Worm (Caenorhabditis elegans): Measurements from ENCODE around the gene B0281.4.
"Not testable (repeated sequence)": the region's sequence is repeated elsewhere in the genome, so short reads cannot be mapped to it uniquely, and the experiment has no call there.

Gene B0281.4

DNA sequence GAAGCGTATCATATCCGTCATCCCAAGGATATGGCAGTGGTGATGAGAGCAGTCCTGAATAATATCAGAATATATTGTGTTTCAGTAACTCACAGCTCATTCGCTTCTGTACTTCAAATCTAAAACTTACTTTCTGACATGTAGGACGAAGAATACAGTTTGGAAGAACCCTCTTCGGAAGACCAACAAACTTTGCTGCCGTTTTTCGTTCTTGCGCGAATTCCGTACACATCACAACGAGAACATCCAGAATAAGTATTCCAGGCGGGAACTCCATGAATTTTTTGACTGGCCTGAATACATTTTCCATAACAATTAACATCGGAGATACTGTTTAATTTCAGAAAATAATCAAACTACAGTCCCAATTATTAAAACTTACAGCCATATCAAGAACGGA, 21.2 kb downstream of the B0281.4 start, which contains the start of gene K09F6.15:
K09F6.15 (minus strand) TSS at position 101 of the 400 bp plus-strand sequence.
- no peak for TF ChIP-seq ceh-28 (tag; optimal IDR thresholded peaks at IDR 0.05)
- no peak for TF ChIP-seq dmd-9 (GFP tag; IDR thresholded peaks at IDR 0.05)
- no peak for TF ChIP-seq F37D6.2 (tag; optimal IDR thresholded peaks at IDR 0.05)
- TF ChIP-seq Y48G9A.11 (GFP tag; IDR thresholded peaks at IDR 0.05) = no peak
- no peak for TF ChIP-seq sdz-12 (GFP tag; optimal IDR thresholded peaks at IDR 0.05)
- TF ChIP-seq ceh-82 (tag; optimal IDR thresholded peaks at IDR 0.05) = no peak

DNA sequence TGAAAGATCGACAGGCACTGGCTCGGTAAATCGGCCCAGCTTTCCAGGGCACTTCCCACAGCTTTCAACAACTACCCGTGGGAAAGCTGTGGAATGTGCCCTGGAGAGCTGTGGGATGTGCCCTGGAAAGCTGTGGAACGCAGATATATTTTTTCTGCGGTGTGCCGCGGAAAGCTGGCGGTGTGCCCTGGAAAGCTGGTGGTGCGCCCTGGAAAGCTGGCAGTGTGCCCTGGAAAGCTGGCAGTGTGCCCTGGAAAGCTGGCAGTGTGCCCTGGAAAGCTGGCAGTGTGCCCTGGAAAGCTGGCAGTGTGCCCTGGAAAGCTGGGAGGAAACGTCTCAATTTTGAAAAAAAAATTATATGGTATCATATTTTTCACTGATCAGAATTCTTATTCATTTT, 24.9 kb downstream of the B0281.4 start:
- TF ChIP-seq aha-1 (tag) = peak; percentile 28
- TF ChIP-seq ZK337.2 (GFP tag; IDR thresholded peaks at IDR 0.05) = 0 out of 2 replicates have a peak, but pooled peaks have one; percentile 35
- no peak for TF ChIP-seq ceh-28 (tag; optimal IDR thresholded peaks at IDR 0.05)
- TF ChIP-seq ceh-62 (tag; optimal IDR thresholded peaks at IDR 0.05) = no peak
- TF ChIP-seq daf-8 (GFP tag; IDR thresholded peaks at IDR 0.05) = no peak
- peak; percentile 86 for TF ChIP-seq set-16 (GFP tag; IDR thresholded peaks at IDR 0.05)
- TF ChIP-seq dmd-9 (GFP tag; IDR thresholded peaks at IDR 0.05) = no peak
- TF ChIP-seq egl-43 (GFP tag; IDR thresholded peaks at IDR 0.05) = 0 out of 2 replicates have a peak, but pooled peaks have one; percentile 50
- TF ChIP-seq mxl-3 (GFP tag; optimal IDR thresholded peaks at IDR 0.05) = no peak
- no peak for TF ChIP-seq R02D3.7 (tag; optimal IDR thresholded peaks at IDR 0.05)
- TF ChIP-seq nhr-76 (tag; optimal IDR thresholded peaks at IDR 0.05) = no peak
- no peak for TF ChIP-seq unc-130 (GFP tag; optimal IDR thresholded peaks at IDR 0.05)
- TF ChIP-seq zip-2 (tag; optimal IDR thresholded peaks at IDR 0.05) = no peak
- TF ChIP-seq lir-3 (tag; optimal IDR thresholded peaks at IDR 0.05) = no peak
- no peak for TF ChIP-seq snpc-4 (tag; optimal IDR thresholded peaks at IDR 0.05)
- TF ChIP-seq jun-1 (tag; optimal IDR thresholded peaks at IDR 0.05) = no peak
- no peak for TF ChIP-seq zfp-2 (tag; optimal IDR thresholded peaks at IDR 0.05)

DNA sequence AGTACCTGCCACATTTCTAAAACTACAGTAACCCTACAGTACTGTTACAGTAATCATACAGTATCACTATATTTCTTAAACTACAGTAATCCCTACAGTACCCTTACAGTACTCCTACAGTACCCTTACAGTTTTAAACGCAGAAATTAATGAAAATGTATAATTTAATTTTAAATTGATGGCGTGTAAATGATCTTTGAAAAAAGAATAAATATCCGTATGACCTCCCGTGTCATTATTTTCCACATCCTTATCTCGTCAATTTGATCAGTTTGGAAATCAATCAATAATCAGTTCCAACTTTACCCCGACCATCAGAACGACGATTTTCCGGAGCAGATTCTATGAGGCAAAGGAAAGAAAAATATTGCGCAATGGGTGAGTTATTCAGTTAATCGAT, 43.8 kb downstream of the B0281.4 start, which contains the start of gene K09F6.3:
K09F6.3 (plus strand) TSS at position 301 of the 400 bp plus-strand sequence.
- TF ChIP-seq cey-2 (tag; optimal IDR thresholded peaks at IDR 0.05; ENCODE audit: borderline replicate concordance, insufficient read depth); daf-12 (tag; optimal IDR thresholded peaks at IDR 0.05); F44E2.7 (GFP tag; IDR thresholded peaks at IDR 0.05): not testable (repeated sequence)

DNA sequence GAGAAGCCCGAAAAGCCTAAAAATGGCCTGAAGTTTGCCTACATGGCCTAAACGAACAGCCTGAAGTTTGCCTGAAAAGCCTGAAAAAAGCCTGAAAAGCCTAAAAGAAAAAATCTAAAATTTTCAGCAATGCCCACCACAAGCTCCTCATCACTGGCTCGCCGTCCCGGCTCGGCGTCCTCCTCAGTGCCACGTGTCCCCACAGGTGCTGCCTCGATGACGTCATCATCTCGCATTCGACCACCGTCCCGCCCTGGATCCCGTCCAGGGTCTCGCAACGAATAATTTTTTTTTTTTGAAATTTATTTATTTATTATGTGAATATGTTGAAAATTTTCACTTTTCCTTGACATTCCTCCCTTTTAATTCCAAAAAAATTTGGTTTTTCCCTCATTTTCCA, 45.0 kb downstream of the B0281.4 start:
- no peak for TF ChIP-seq pha-4 (GFP tag; IDR thresholded peaks at IDR 0.05)
- TF ChIP-seq pha-4 (tag; optimal IDR thresholded peaks at IDR 0.05) = no peak
- TF ChIP-seq aly-2 (tag; optimal IDR thresholded peaks at IDR 0.05) = no peak
- TF ChIP-seq D1046.2 (GFP tag; IDR thresholded peaks at IDR 0.05) = 0 out of 2 replicates have a peak, but pooled peaks have one; percentile 27
- TF ChIP-seq hif-1 (tag; optimal IDR thresholded peaks at IDR 0.05) = no peak
- TF ChIP-seq set-16 (GFP tag; IDR thresholded peaks at IDR 0.05) = peak; percentile 67
- no peak for TF ChIP-seq arid-1 (GFP tag; conservative IDR thresholded peaks at IDR 0.05)

DNA sequence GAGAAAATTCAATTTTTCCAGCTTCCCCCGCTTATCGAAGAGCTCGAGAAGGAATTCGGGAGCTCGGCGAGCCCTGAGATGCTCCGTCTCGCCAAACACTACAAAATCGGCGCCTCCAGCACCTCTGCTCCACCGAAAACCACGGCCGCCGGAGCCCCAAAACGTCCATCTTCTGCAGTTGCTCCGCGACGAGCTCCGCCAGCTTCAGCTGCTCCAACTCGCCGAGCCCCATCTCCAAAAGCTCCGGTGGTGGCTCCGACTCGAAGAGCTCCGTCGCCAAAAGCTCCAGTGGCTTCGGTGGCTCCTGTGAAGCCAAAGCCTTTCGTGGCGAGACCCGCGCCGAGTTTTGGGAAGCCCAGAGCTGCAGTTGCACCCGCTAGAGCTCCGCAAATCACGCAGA, 47.0 kb downstream of the B0281.4 start:
- TF ChIP-seq set-16 (GFP tag; IDR thresholded peaks at IDR 0.05) = peak; percentile 96
- TF ChIP-seq mxl-2 (GFP tag; conservative IDR thresholded peaks at IDR 0.05) = no peak
- TF ChIP-seq daf-16 (GFP tag; optimal IDR thresholded peaks at IDR 0.05) = no peak
- TF ChIP-seq daf-16 (tag; optimal IDR thresholded peaks at IDR 0.05) = no peak
- TF ChIP-seq nhr-76 (tag; optimal IDR thresholded peaks at IDR 0.05) = no peak

All from whole organism, L4 larva.